Fruit fly (Drosophila melanogaster) S2 (cell line): ENCODE measurements around the gene CG13898.

ENCODE experiments used
- CG8478 ChIP-seq: fragments of >200 bp; optimal IDR thresholded peaks from 2 replicates; lab custom pipeline; 2018
- CTCF ChIP-seq, 2 experiments: fragments of >200 bp; optimal IDR thresholded peaks; 2 replicates each; lab custom pipeline; 2018

DNA sequence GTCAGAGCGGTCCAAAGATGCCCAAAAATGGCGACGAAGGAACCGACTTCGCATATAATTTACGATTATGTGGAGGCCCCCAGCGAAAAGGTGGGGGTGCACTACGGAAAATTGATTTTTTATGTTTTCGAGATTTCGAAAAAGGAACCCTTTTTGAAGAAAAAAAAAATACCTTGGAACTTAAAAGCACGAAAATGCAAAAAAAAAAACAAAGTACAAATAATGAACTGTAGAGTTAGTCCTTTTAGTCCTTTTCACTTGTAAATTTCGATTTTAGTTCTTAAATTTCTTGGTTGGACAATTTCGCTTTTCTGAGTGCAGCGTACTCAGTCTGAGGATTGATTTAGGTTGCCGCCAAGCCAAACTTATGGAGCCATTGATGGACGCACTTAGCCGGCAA lies 45.3 kb downstream of the CG13898 start:
- TF ChIP-seq CTCF (optimal IDR thresholded peaks at IDR 0.05; lab: Kevin White, UChicago) (no peak), CG8478 (lab: Kevin White, UChicago) (no peak)
